Worm (Caenorhabditis elegans): ENCODE results near the gene mrpl-4.

- TF ChIP-seq nhr-67 (tag; optimal IDR thresholded peaks at IDR 0.05) (no peak), unc-39 (tag; optimal IDR thresholded peaks at IDR 0.05) (no peak), tbx-2 (tag; optimal IDR thresholded peaks at IDR 0.05) (no peak), fos-1 (tag; optimal IDR thresholded peaks at IDR 0.05) (no peak), ceh-82 (tag; optimal IDR thresholded peaks at IDR 0.05) (no peak), pqm-1 (tag; optimal IDR thresholded peaks at IDR 0.05) (peak; percentile 50)
Observed at ce11 chrV:8434400-8434827, 32.7 kb upstream of the mrpl-4 start.
